Worm (Caenorhabditis elegans): ENCODE results near the gene F29A7.3.

ce11 chrII:2736156-2736728 is 16.9 kb upstream of the F29A7.3 start, which contains the start of gene T05A8.8:
- TF ChIP-seq aha-1 (tag) = no peak
- TF ChIP-seq spr-3 (GFP tag; optimal IDR thresholded peaks at IDR 0.05) = no peak
- no peak for TF ChIP-seq mdl-1 (tag; optimal IDR thresholded peaks at IDR 0.05)
- no peak for TF ChIP-seq nhr-111 (GFP tag; optimal IDR thresholded peaks at IDR 0.05)
- 0 out of 2 replicates have a peak, but pooled peaks have one; percentile 48 for TF ChIP-seq lim-7 (GFP tag; IDR thresholded peaks at IDR 0.05)
- TF ChIP-seq F26F4.8 (GFP tag; conservative IDR thresholded peaks at IDR 0.05) = peak; percentile 70; the same call in 1 of the 2 replicates

All from whole organism, L4 larva.